Fruit fly (Drosophila melanogaster) whole organism: ENCODE data around the gene eIF2D.

ENCODE experiments used
- CG8478 ChIP-seq: fragments of >200 bp; optimal IDR thresholded peaks from 2 replicates; lab custom pipeline; 2018; ENCODE audit warnings: inconsistent platforms
- Dll ChIP-seq: fragments of >200 bp; optimal IDR thresholded peaks from 2 replicates; lab custom pipeline; 2017
- EcR ChIP-seq, 2 experiments: fragments of >200 bp; optimal IDR thresholded peaks; 2 replicates each; lab custom pipeline; 2017; ENCODE audit warnings: missing biosample characterization in 2 of 2, missing genetic modification characterization in 2 of 2, missing genetic modification reagents in 2 of 2
- psq ChIP-seq: fragments of >200 bp; optimal IDR thresholded peaks from 2 replicates; lab custom pipeline; 2017
- usp ChIP-seq: fragments of >200 bp; optimal IDR thresholded peaks from 2 replicates; lab custom pipeline; 2017; ENCODE audit warnings: missing biosample characterization, missing genetic modification characterization, mixed read lengths

DNA sequence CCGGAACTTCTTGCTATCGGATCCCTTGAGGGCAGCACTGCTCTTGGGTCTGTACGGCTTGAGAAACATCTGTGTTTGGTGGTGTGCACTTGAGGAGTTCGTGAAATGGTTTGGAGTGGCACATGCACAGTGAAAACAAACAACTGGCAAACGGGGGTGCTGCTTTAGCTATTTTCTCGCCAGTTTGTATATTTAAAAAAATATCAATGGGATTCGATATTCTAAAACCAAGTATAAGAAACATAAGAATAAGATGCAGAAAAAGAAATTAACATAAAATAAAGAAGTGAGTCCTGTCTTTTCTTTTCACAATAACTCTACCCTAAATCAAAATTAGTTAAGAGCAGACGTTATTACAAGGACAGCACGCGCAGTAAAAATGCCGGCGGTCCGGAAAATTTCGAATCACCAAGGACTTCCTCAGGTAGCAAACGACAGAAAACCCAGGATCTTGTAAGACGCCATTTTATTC lies at the start of gene eIF2D:
- TF ChIP-seq EcR (GFP tag; optimal IDR thresholded peaks at IDR 0.05; lab: Kevin White, UChicago) (no peak), usp (GFP tag; lab: Kevin White, UChicago) (no peak), CG8478 (lab: Kevin White, UChicago) (no peak), Dll (lab: Kevin White, UChicago) (no peak), psq (lab: Kevin White, UChicago) (no peak)
